Worm (Caenorhabditis elegans) whole organism, young adult: ENCODE measurements around the gene nurf-1.
A peak's percentile ranks its signal among the peaks of the same experiment; 100 is the strongest.

ENCODE experiments used
- B0019.2 ChIP-seq: fragments of 200-800 bp; sonication (Bioruptor generic); conservative IDR thresholded peaks from 2 replicates; pipeline ENCODE4 v1.3.6; 2022; ENCODE audit warnings: missing genetic modification reagents, missing genetic modification characterization, missing compliant biosample characterization
- B0336.3 ChIP-seq: fragments of 200-800 bp; sonication (Bioruptor generic); IDR thresholded peaks from 2 replicates; pipeline ENCODE4 v1.3.6; 2022; ENCODE audit warnings: missing genetic modification characterization, missing compliant biosample characterization
- F10E7.11 ChIP-seq: sonication (generic microtip); optimal IDR thresholded peaks from 2 replicates; lab custom pipeline; 2017; ENCODE audit warnings: mild to moderate bottlenecking, missing genetic modification characterization, moderate library complexity, missing compliant biosample characterization
- F23B12.7 ChIP-seq: sonication (generic microtip); optimal IDR thresholded peaks from 2 replicates; lab custom pipeline; 2017; ENCODE audit warnings: missing genetic modification characterization, mild to moderate bottlenecking, missing compliant biosample characterization, antibody characterized with exemption, moderate library complexity; ENCODE audit not compliant: insufficient read depth
- F39B2.1 ChIP-seq: fragments of 200-800 bp; sonication (Bioruptor generic); IDR thresholded peaks from 2 replicates; pipeline ENCODE4 v1.3.6; 2022; ENCODE audit warnings: missing genetic modification reagents, missing genetic modification characterization, missing compliant biosample characterization
- F52B5.7 ChIP-seq: sonication (generic microtip); optimal IDR thresholded peaks from 2 replicates; lab custom pipeline; 2016; ENCODE audit warnings: mild to moderate bottlenecking, missing genetic modification characterization, missing compliant biosample characterization
- F57C9.4 ChIP-seq: sonication (generic microtip); optimal IDR thresholded peaks from 2 replicates; lab custom pipeline; 2017; ENCODE audit warnings: mild to moderate bottlenecking, missing genetic modification characterization, missing compliant biosample characterization
- K11D2.4 ChIP-seq: fragments of 200-800 bp; sonication (Bioruptor generic); IDR thresholded peaks from 2 replicates; pipeline ENCODE4 v1.3.6; 2022; ENCODE audit warnings: missing genetic modification reagents, missing genetic modification characterization, missing compliant biosample characterization
- T26A5.8 ChIP-seq: sonication (generic microtip); optimal IDR thresholded peaks from 2 replicates; lab custom pipeline; 2016; ENCODE audit warnings: missing genetic modification characterization, missing compliant biosample characterization
- Y53F4B.3 ChIP-seq: fragments of 200-800 bp; sonication (Bioruptor generic); IDR thresholded peaks from 2 replicates; pipeline ENCODE4 v1.3.6; 2022; ENCODE audit warnings: missing genetic modification reagents, missing genetic modification characterization, missing compliant biosample characterization
- Y79H2A.3 ChIP-seq: fragments of 200-800 bp; sonication (Bioruptor generic); conservative IDR thresholded peaks from 2 replicates; pipeline ENCODE4 v1.3.6; 2022; ENCODE audit warnings: missing genetic modification reagents, missing genetic modification characterization, missing compliant biosample characterization
- akir-1 ChIP-seq: fragments of 200-800 bp; sonication (Bioruptor generic); optimal IDR thresholded peaks from 2 replicates; lab custom pipeline; 2018; ENCODE audit warnings: mild to moderate bottlenecking, missing genetic modification characterization, moderate library complexity, missing compliant biosample characterization
- ama-1 ChIP-seq, 3 experiments: fragments of 150-350 bp in 1 of 3; sonication (generic microtip) in 2 of 3; optimal IDR thresholded peaks; 2 replicates each; lab custom pipeline; 2014 to 2018; ENCODE audit warnings: missing biosample characterization in 2 of 3, missing genetic modification characterization in 2 of 3, missing genetic modification reagents in 2 of 3
- athp-1 ChIP-seq: sonication (generic microtip); optimal IDR thresholded peaks from 2 replicates; lab custom pipeline; 2017; ENCODE audit warnings: mild to moderate bottlenecking, missing genetic modification characterization, missing compliant biosample characterization
- attf-3 ChIP-seq: fragments of 200-800 bp; sonication (Bioruptor generic); conservative IDR thresholded peaks from 2 replicates; pipeline ENCODE4 v1.3.6; 2022; ENCODE audit warnings: missing genetic modification reagents, missing genetic modification characterization, missing compliant biosample characterization
- attf-6 ChIP-seq: fragments of 200-800 bp; sonication (Bioruptor generic); IDR thresholded peaks from 2 replicates; pipeline ENCODE4 v1.3.6; 2022; ENCODE audit warnings: missing genetic modification reagents, missing genetic modification characterization, missing compliant biosample characterization
- ccch-3 ChIP-seq: fragments of 200-800 bp; sonication (Bioruptor generic); optimal IDR thresholded peaks from 2 replicates; lab custom pipeline; 2018; ENCODE audit warnings: mild to moderate bottlenecking, missing genetic modification characterization, missing compliant biosample characterization
- ceh-100 ChIP-seq: fragments of 200-800 bp; sonication (Bioruptor generic); IDR thresholded peaks from 2 replicates; pipeline ENCODE4 v1.3.6; 2022; ENCODE audit warnings: missing genetic modification reagents, missing genetic modification characterization, missing compliant biosample characterization
- ceh-40 ChIP-seq: fragments of 200-800 bp; sonication (Bioruptor generic); IDR thresholded peaks from 2 replicates; pipeline ENCODE4 v1.3.6; 2022; ENCODE audit warnings: missing genetic modification characterization, missing compliant biosample characterization
- ceh-79 ChIP-seq: sonication (generic microtip); optimal IDR thresholded peaks from 2 replicates; lab custom pipeline; 2017; ENCODE audit warnings: mild to moderate bottlenecking, missing genetic modification characterization, missing compliant biosample characterization
- chd-7 ChIP-seq: sonication (generic microtip); optimal IDR thresholded peaks from 2 replicates; lab custom pipeline; 2016; ENCODE audit warnings: mild to moderate bottlenecking, missing genetic modification characterization, moderate library complexity, missing compliant biosample characterization
- dox-1 ChIP-seq: fragments of 200-800 bp; sonication (Bioruptor generic); IDR thresholded peaks from 2 replicates; pipeline ENCODE4 v1.3.6; 2022; ENCODE audit warnings: missing genetic modification reagents, missing genetic modification characterization, missing compliant biosample characterization
- dpff-1 ChIP-seq: sonication (generic microtip); optimal IDR thresholded peaks from 2 replicates; lab custom pipeline; 2017; ENCODE audit warnings: mild to moderate bottlenecking, missing genetic modification characterization, missing compliant biosample characterization
- dpl-1 ChIP-seq: fragments of 150-350 bp; optimal IDR thresholded peaks from 2 replicates; lab custom pipeline; 2014; ENCODE audit warnings: missing biosample characterization, missing genetic modification reagents, missing genetic modification characterization
- efl-1 ChIP-seq: fragments of 150-350 bp; optimal IDR thresholded peaks from 2 replicates; lab custom pipeline; 2014; ENCODE audit warnings: missing biosample characterization, missing genetic modification reagents, missing genetic modification characterization
- egl-18 ChIP-seq: fragments of 200-800 bp; sonication (Bioruptor generic); IDR thresholded peaks from 2 replicates; pipeline ENCODE4 v1.3.6; 2022; ENCODE audit warnings: missing genetic modification reagents, missing genetic modification characterization, missing compliant biosample characterization
- fkh-3 ChIP-seq: sonication (generic microtip); optimal IDR thresholded peaks from 2 replicates; lab custom pipeline; 2016; ENCODE audit warnings: mild to moderate bottlenecking, missing genetic modification characterization, missing compliant biosample characterization
- him-1 ChIP-seq: sonication (generic microtip); optimal IDR thresholded peaks from 2 replicates; lab custom pipeline; 2016; ENCODE audit warnings: missing genotype, missing genetic modification reagents, missing genetic modification characterization, missing compliant biosample characterization
- let-607 ChIP-seq, 2 experiments: fragments of 200-800 bp in 1 of 2; sonication (Bioruptor generic) in 1 of 2; sonication (generic microtip) in 1 of 2; optimal IDR thresholded peaks; 2 replicates each; lab custom pipeline; 2016 to 2018; ENCODE audit warnings: mild to moderate bottlenecking in 2 of 2, missing compliant biosample characterization in 2 of 2, missing genetic modification characterization in 2 of 2, moderate library complexity in 2 of 2, missing genotype in 1 of 2
- lin-26 ChIP-seq: fragments of 200-800 bp; sonication (Bioruptor generic); IDR thresholded peaks from 2 replicates; pipeline ENCODE4 v1.3.6; 2022; ENCODE audit warnings: missing genetic modification reagents, missing genetic modification characterization, missing compliant biosample characterization
- lin-35 ChIP-seq, 3 experiments: fragments of 150-350 bp in 2 of 3; sonication (generic microtip) in 1 of 3; optimal IDR thresholded peaks; 2 replicates each; lab custom pipeline; 2014 to 2018; ENCODE audit warnings: missing biosample characterization in 3 of 3, missing genetic modification characterization in 3 of 3, missing genetic modification reagents in 3 of 3
- lsl-1 ChIP-seq: fragments of 200-800 bp; sonication (Bioruptor generic); optimal IDR thresholded peaks from 2 replicates; lab custom pipeline; 2018; ENCODE audit warnings: mild to moderate bottlenecking, missing genetic modification characterization, moderate library complexity, missing compliant biosample characterization
- madf-8 ChIP-seq: fragments of 200-800 bp; sonication (Bioruptor generic); conservative IDR thresholded peaks from 2 replicates; pipeline ENCODE4 v1.3.6; 2022; ENCODE audit warnings: missing genetic modification reagents, missing genetic modification characterization, missing compliant biosample characterization
- nfya-1 ChIP-seq: sonication (generic microtip); optimal IDR thresholded peaks from 2 replicates; lab custom pipeline; 2017; ENCODE audit warnings: antibody characterized with exemption, missing compliant biosample characterization, missing genetic modification characterization, borderline replicate concordance; ENCODE audit not compliant: insufficient read depth
- nhr-80 ChIP-seq: sonication (generic microtip); optimal IDR thresholded peaks from 2 replicates; lab custom pipeline; 2016; ENCODE audit warnings: missing genetic modification characterization, missing compliant biosample characterization
- rcor-1 ChIP-seq: fragments of 200-800 bp; sonication (Bioruptor generic); IDR thresholded peaks from 2 replicates; pipeline ENCODE4 v1.3.6; 2022; ENCODE audit warnings: missing genetic modification reagents, missing genetic modification characterization, missing compliant biosample characterization
- snpc-1.3 ChIP-seq: sonication (generic microtip); optimal IDR thresholded peaks from 2 replicates; lab custom pipeline; 2017; ENCODE audit warnings: missing genetic modification characterization, mild to moderate bottlenecking, missing compliant biosample characterization, antibody characterized with exemption, moderate library complexity, missing genotype, missing genetic modification reagents; ENCODE audit not compliant: insufficient read depth
- snpc-3.4 ChIP-seq: sonication (generic microtip); optimal IDR thresholded peaks from 2 replicates; lab custom pipeline; 2017; ENCODE audit warnings: missing genetic modification characterization, mild to moderate bottlenecking, missing compliant biosample characterization, antibody characterized with exemption, moderate library complexity, missing genotype, missing genetic modification reagents
- tlf-1 ChIP-seq: fragments of 200-800 bp; sonication (Bioruptor generic); optimal IDR thresholded peaks from 2 replicates; lab custom pipeline; 2018; ENCODE audit warnings: mild to moderate bottlenecking, missing genetic modification characterization, missing compliant biosample characterization
- zim-3 ChIP-seq: sonication (generic microtip); optimal IDR thresholded peaks from 2 replicates; lab custom pipeline; 2017; ENCODE audit warnings: mild to moderate bottlenecking, missing genetic modification characterization, moderate library complexity, missing compliant biosample characterization
- ztf-18 ChIP-seq: sonication (generic microtip); optimal IDR thresholded peaks from 2 replicates; lab custom pipeline; 2016; ENCODE audit warnings: missing genotype, mild to moderate bottlenecking, missing genetic modification characterization, missing compliant biosample characterization
- ztf-26 ChIP-seq: sonication (generic microtip); optimal IDR thresholded peaks from 2 replicates; lab custom pipeline; 2017; ENCODE audit warnings: missing genetic modification characterization, missing compliant biosample characterization
- ztf-28 ChIP-seq: fragments of 200-800 bp; sonication (Bioruptor generic); IDR thresholded peaks from 2 replicates; pipeline ENCODE4 v1.3.6; 2022; ENCODE audit warnings: missing genetic modification reagents, missing genetic modification characterization, missing compliant biosample characterization
- ztf-6 ChIP-seq: fragments of 200-800 bp; sonication (Bioruptor generic); IDR thresholded peaks from 2 replicates; pipeline ENCODE4 v1.3.6; 2022; ENCODE audit warnings: missing genetic modification reagents, missing genetic modification characterization, missing compliant biosample characterization

nurf-1 gene

ce11 chrII:14399595-14399994, 9.1 kb downstream of the nurf-1 start (continued):
- no peak for TF ChIP-seq lin-26
- TF ChIP-seq let-607 (tag; optimal IDR thresholded peaks at IDR 0.05; lab: Kevin White, UChicago), result peak; percentile 80 to 87
- TF ChIP-seq athp-1, result no peak
- TF ChIP-seq attf-6, result no peak
- no peak for TF ChIP-seq ama-1 (optimal IDR thresholded peaks at IDR 0.05; lab: Kevin White, UChicago)
- peak in 1 of 2 experiments; percentile 5 for TF ChIP-seq ama-1 (GFP tag; optimal IDR thresholded peaks at IDR 0.05; lab: Kevin White, UChicago)
- TF ChIP-seq Y53F4B.3 (GFP tag; lab: Robert Waterston, UW), result no peak
- no peak for TF ChIP-seq him-1 (tag; lab: Kevin White, UChicago)
- no peak for TF ChIP-seq T26A5.8 (tag; lab: Kevin White, UChicago)
- no peak for TF ChIP-seq rcor-1 (GFP tag; lab: Robert Waterston, UW)
- TF ChIP-seq ztf-6, result no peak
- no peak for TF ChIP-seq Y79H2A.3
- TF ChIP-seq F23B12.7 (tag; lab: Kevin White, UChicago), result peak; percentile 56
- TF ChIP-seq zim-3 (tag; lab: Kevin White, UChicago), result no peak
- peak; percentile 16 for TF ChIP-seq efl-1 (GFP tag; lab: Kevin White, UChicago)
- TF ChIP-seq F52B5.7 (tag; lab: Kevin White, UChicago), result no peak
- TF ChIP-seq B0019.2, result no peak
- no peak for TF ChIP-seq fkh-3 (tag; lab: Kevin White, UChicago)
- no peak for TF ChIP-seq F10E7.11 (tag; lab: Kevin White, UChicago)
- TF ChIP-seq dpff-1 (tag; lab: Kevin White, UChicago), result no peak
- TF ChIP-seq K11D2.4 (GFP tag; lab: Robert Waterston, UW), result 0 out of 2 replicates have a peak, but pooled peaks have one; percentile 32
- TF ChIP-seq dox-1, result peak; percentile 36; the same call in 1 of the 2 replicates
- TF ChIP-seq ztf-28 (GFP tag; lab: Robert Waterston, UW), result no peak
- TF ChIP-seq ceh-79 (tag; lab: Kevin White, UChicago), result no peak
- TF ChIP-seq madf-8 (GFP tag; lab: Robert Waterston, UW), result no peak
- TF ChIP-seq ztf-18 (tag; lab: Kevin White, UChicago), result peak; percentile 28
- peak; percentile 73 for TF ChIP-seq ztf-26
- no peak for TF ChIP-seq egl-18 (GFP tag; lab: Robert Waterston, UW)
- TF ChIP-seq snpc-1.3 (tag; lab: Kevin White, UChicago), result no peak
- TF ChIP-seq snpc-3.4 (tag; lab: Kevin White, UChicago), result peak; percentile 15
- TF ChIP-seq chd-7 (tag; lab: Kevin White, UChicago), result no peak
- TF ChIP-seq F57C9.4 (tag; lab: Kevin White, UChicago), result no peak
- TF ChIP-seq tlf-1, result peak; percentile 34
- TF ChIP-seq ceh-40 (GFP tag; lab: Robert Waterston, UW), result no peak
- TF ChIP-seq akir-1 (GFP tag; lab: Kevin White, UChicago), result no peak
- TF ChIP-seq nhr-80 (tag; lab: Kevin White, UChicago), result peak; percentile 49
- TF ChIP-seq lsl-1, result no peak
- TF ChIP-seq nfya-1 (tag; lab: Kevin White, UChicago), result no peak
- peak; percentile 41 for TF ChIP-seq dpl-1 (GFP tag; lab: Kevin White, UChicago)
- peak in 1 of 3 experiments; percentile 87 for TF ChIP-seq lin-35 (GFP tag; optimal IDR thresholded peaks at IDR 0.05; lab: Kevin White, UChicago)
- no peak for TF ChIP-seq ceh-100
- TF ChIP-seq ccch-3, result no peak
- TF ChIP-seq attf-3, result no peak
- TF ChIP-seq B0336.3 (GFP tag; lab: Robert Waterston, UW), result 0 out of 2 replicates have a peak, but pooled peaks have one; percentile 26
- no peak for TF ChIP-seq F39B2.1 (GFP tag; lab: Robert Waterston, UW)
